Worm (Caenorhabditis elegans) whole organism, young adult: ENCODE data around the gene srj-22.
A peak's percentile ranks its signal among the peaks of the same experiment; 100 is the strongest.

Experiments
- K11D2.4 ChIP-seq: fragments of 200-800 bp; sonication (Bioruptor generic); IDR thresholded peaks from 2 replicates; pipeline ENCODE4 v1.3.6; 2022; ENCODE audit warnings: missing genetic modification reagents, missing genetic modification characterization, missing compliant biosample characterization
- Y56A3A.18 ChIP-seq: fragments of 200-800 bp; sonication (Bioruptor generic); IDR thresholded peaks from 2 replicates; pipeline ENCODE4 v1.3.6; 2022; ENCODE audit warnings: missing genetic modification reagents, missing genetic modification characterization, missing compliant biosample characterization
- Y79H2A.3 ChIP-seq: fragments of 200-800 bp; sonication (Bioruptor generic); conservative IDR thresholded peaks from 2 replicates; pipeline ENCODE4 v1.3.6; 2022; ENCODE audit warnings: missing genetic modification reagents, missing genetic modification characterization, missing compliant biosample characterization
- ZK185.1 ChIP-seq: sonication (generic microtip); optimal IDR thresholded peaks from 2 replicates; lab custom pipeline; 2016; ENCODE audit warnings: mild to moderate bottlenecking, missing genetic modification characterization, missing compliant biosample characterization; ENCODE audit not compliant: poor library complexity, severe bottlenecking
- akir-1 ChIP-seq: fragments of 200-800 bp; sonication (Bioruptor generic); optimal IDR thresholded peaks from 2 replicates; lab custom pipeline; 2018; ENCODE audit warnings: mild to moderate bottlenecking, missing genetic modification characterization, moderate library complexity, missing compliant biosample characterization
- ama-1 ChIP-seq, 3 experiments: fragments of 150-350 bp in 1 of 3; sonication (generic microtip) in 2 of 3; optimal IDR thresholded peaks; 2 replicates each; lab custom pipeline; 2014 to 2018; ENCODE audit warnings: missing biosample characterization in 2 of 3, missing genetic modification characterization in 2 of 3, missing genetic modification reagents in 2 of 3
- aptf-3 ChIP-seq: fragments of 200-800 bp; sonication (Bioruptor generic); IDR thresholded peaks from 2 replicates; pipeline ENCODE4 v1.3.6; 2022; ENCODE audit warnings: missing genetic modification characterization, missing compliant biosample characterization
- atf-7 ChIP-seq: sonication (generic microtip); optimal IDR thresholded peaks from 2 replicates; lab custom pipeline; 2017; ENCODE audit warnings: mild to moderate bottlenecking, missing genetic modification characterization, missing compliant biosample characterization
- attf-6 ChIP-seq: fragments of 200-800 bp; sonication (Bioruptor generic); IDR thresholded peaks from 2 replicates; pipeline ENCODE4 v1.3.6; 2022; ENCODE audit warnings: missing genetic modification reagents, missing genetic modification characterization, missing compliant biosample characterization
- cebp-1 ChIP-seq, 2 experiments: fragments of 200-800 bp in 1 of 2; sonication (Bioruptor generic) in 1 of 2; sonication (generic microtip) in 1 of 2; IDR thresholded peaks in 1 of 2; optimal IDR thresholded peaks in 1 of 2; 2 replicates each; pipeline versions ENCODE4 v1.3.6 to Lab custom; 2017 to 2022; ENCODE audit warnings: missing compliant biosample characterization in 2 of 2, missing genetic modification characterization in 2 of 2, mild to moderate bottlenecking in 1 of 2, missing genetic modification reagents in 1 of 2, moderate library complexity in 1 of 2
- cebp-2 ChIP-seq: fragments of 200-800 bp; sonication (Bioruptor generic); IDR thresholded peaks from 2 replicates; pipeline ENCODE4 v1.3.6; 2022; ENCODE audit warnings: missing genetic modification characterization, missing compliant biosample characterization
- ceh-40 ChIP-seq: fragments of 200-800 bp; sonication (Bioruptor generic); IDR thresholded peaks from 2 replicates; pipeline ENCODE4 v1.3.6; 2022; ENCODE audit warnings: missing genetic modification characterization, missing compliant biosample characterization
- ets-4 ChIP-seq: fragments of 200-800 bp; sonication (Bioruptor generic); optimal IDR thresholded peaks from 2 replicates; lab custom pipeline; 2018; ENCODE audit warnings: mild to moderate bottlenecking, missing genetic modification characterization, missing compliant biosample characterization
- him-1 ChIP-seq: sonication (generic microtip); optimal IDR thresholded peaks from 2 replicates; lab custom pipeline; 2016; ENCODE audit warnings: missing genotype, missing genetic modification reagents, missing genetic modification characterization, missing compliant biosample characterization
- hmg-1.2 ChIP-seq: fragments of 200-800 bp; sonication (Bioruptor generic); IDR thresholded peaks from 2 replicates; pipeline ENCODE4 v1.3.6; 2022; ENCODE audit warnings: missing genetic modification reagents, missing genetic modification characterization, missing compliant biosample characterization
- hrde-1 ChIP-seq: sonication (generic microtip); optimal IDR thresholded peaks from 2 replicates; lab custom pipeline; 2016; ENCODE audit warnings: missing genetic modification characterization, mild to moderate bottlenecking, missing compliant biosample characterization, moderate library complexity, missing genotype, missing genetic modification reagents, borderline replicate concordance
- hsf-1 ChIP-seq: fragments of 200-800 bp; sonication (Bioruptor generic); IDR thresholded peaks from 2 replicates; pipeline ENCODE4 v1.3.6; 2022; ENCODE audit warnings: missing genetic modification reagents, missing genetic modification characterization, missing compliant biosample characterization
- lag-1 ChIP-seq: fragments of 200-800 bp; sonication (Bioruptor generic); IDR thresholded peaks from 2 replicates; pipeline ENCODE4 v1.3.6; 2022; ENCODE audit warnings: missing genetic modification reagents, missing genetic modification characterization, missing compliant biosample characterization
- let-607 ChIP-seq, 2 experiments: fragments of 200-800 bp in 1 of 2; sonication (Bioruptor generic) in 1 of 2; sonication (generic microtip) in 1 of 2; optimal IDR thresholded peaks; 2 replicates each; lab custom pipeline; 2016 to 2018; ENCODE audit warnings: mild to moderate bottlenecking in 2 of 2, missing compliant biosample characterization in 2 of 2, missing genetic modification characterization in 2 of 2, moderate library complexity in 2 of 2, missing genotype in 1 of 2
- lin-26 ChIP-seq: fragments of 200-800 bp; sonication (Bioruptor generic); IDR thresholded peaks from 2 replicates; pipeline ENCODE4 v1.3.6; 2022; ENCODE audit warnings: missing genetic modification reagents, missing genetic modification characterization, missing compliant biosample characterization
- lsy-27 ChIP-seq: sonication (generic microtip); optimal IDR thresholded peaks from 2 replicates; lab custom pipeline; 2017; ENCODE audit warnings: missing genetic modification characterization, mild to moderate bottlenecking, missing compliant biosample characterization, antibody characterized with exemption, missing genotype, borderline replicate concordance; ENCODE audit not compliant: insufficient read depth
- mes-4 ChIP-seq: sonication (generic microtip); optimal IDR thresholded peaks from 2 replicates; lab custom pipeline; 2016; ENCODE audit warnings: missing genotype, missing genetic modification characterization, missing compliant biosample characterization
- nfyb-1 ChIP-seq: fragments of 200-800 bp; sonication (Bioruptor generic); IDR thresholded peaks from 2 replicates; pipeline ENCODE4 v1.3.6; 2022; ENCODE audit warnings: missing genetic modification reagents, missing genetic modification characterization, missing compliant biosample characterization
- nhr-120 ChIP-seq: fragments of 200-800 bp; sonication (Bioruptor generic); IDR thresholded peaks from 2 replicates; pipeline ENCODE4 v1.3.6; 2022; ENCODE audit warnings: missing genetic modification characterization, missing compliant biosample characterization
- nhr-80 ChIP-seq: sonication (generic microtip); optimal IDR thresholded peaks from 2 replicates; lab custom pipeline; 2016; ENCODE audit warnings: missing genetic modification characterization, missing compliant biosample characterization
- sdz-38 ChIP-seq: sonication (generic microtip); optimal IDR thresholded peaks from 2 replicates; lab custom pipeline; 2016; ENCODE audit warnings: missing genotype, missing genetic modification characterization, missing compliant biosample characterization
- snpc-1.1 ChIP-seq: sonication (generic microtip); optimal IDR thresholded peaks from 2 replicates; lab custom pipeline; 2017; ENCODE audit warnings: missing genetic modification characterization, mild to moderate bottlenecking, missing compliant biosample characterization, antibody characterized with exemption, moderate library complexity, missing genotype, missing genetic modification reagents; ENCODE audit not compliant: insufficient read depth
- sptf-2 ChIP-seq: fragments of 200-800 bp; sonication (Bioruptor generic); optimal IDR thresholded peaks from 2 replicates; lab custom pipeline; 2018; ENCODE audit warnings: mild to moderate bottlenecking, missing genetic modification characterization, missing compliant biosample characterization
- tlf-1 ChIP-seq: fragments of 200-800 bp; sonication (Bioruptor generic); optimal IDR thresholded peaks from 2 replicates; lab custom pipeline; 2018; ENCODE audit warnings: mild to moderate bottlenecking, missing genetic modification characterization, missing compliant biosample characterization
- xnd-1 ChIP-seq: sonication (generic microtip); optimal IDR thresholded peaks from 2 replicates; lab custom pipeline; 2016; ENCODE audit warnings: missing genotype, missing genetic modification reagents, missing genetic modification characterization, missing compliant biosample characterization
- zfh-2 ChIP-seq: fragments of 200-800 bp; sonication (Bioruptor generic); conservative IDR thresholded peaks from 2 replicates; pipeline ENCODE4 v1.3.6; 2022; ENCODE audit warnings: missing genetic modification reagents, missing genetic modification characterization, missing compliant biosample characterization
- ztf-22 ChIP-seq: fragments of 200-800 bp; sonication (Bioruptor generic); optimal IDR thresholded peaks from 2 replicates; lab custom pipeline; 2018; ENCODE audit warnings: mild to moderate bottlenecking, missing genetic modification characterization, moderate library complexity, missing compliant biosample characterization
- ztf-25 ChIP-seq: fragments of 200-800 bp; sonication (Bioruptor generic); IDR thresholded peaks from 2 replicates; pipeline ENCODE4 v1.3.6; 2022; ENCODE audit warnings: missing genetic modification reagents, missing genetic modification characterization, missing compliant biosample characterization
- ztf-28 ChIP-seq: fragments of 200-800 bp; sonication (Bioruptor generic); IDR thresholded peaks from 2 replicates; pipeline ENCODE4 v1.3.6; 2022; ENCODE audit warnings: missing genetic modification reagents, missing genetic modification characterization, missing compliant biosample characterization

Gene srj-22

DNA sequence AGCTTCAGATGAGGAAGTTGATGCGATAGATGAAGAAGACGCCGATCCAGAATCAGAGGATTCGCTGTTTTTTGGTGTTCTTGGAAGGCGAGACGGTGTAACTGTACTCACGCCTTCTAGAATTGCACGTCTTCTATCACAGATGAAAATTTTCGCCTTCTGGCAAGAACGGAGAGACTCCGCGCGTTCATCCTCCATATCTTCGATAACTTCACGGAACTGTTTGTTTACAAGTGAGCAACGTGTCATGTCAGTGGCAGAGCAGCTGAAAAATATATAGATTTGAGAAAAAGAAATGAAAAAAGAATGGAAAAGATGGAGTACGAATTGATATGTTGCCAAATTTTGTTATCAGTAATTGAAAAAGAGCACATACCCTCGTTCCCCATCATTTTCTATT is 28.9 kb downstream of the srj-22 start:
- TF ChIP-seq lag-1 (GFP tag; lab: Robert Waterston, UW) = 0 out of 2 replicates have a peak, but pooled peaks have one; percentile 67
- TF ChIP-seq nhr-120 (GFP tag; lab: Robert Waterston, UW) = 0 out of 2 replicates have a peak, but pooled peaks have one; percentile 39
- TF ChIP-seq nfyb-1 (GFP tag; lab: Robert Waterston, UW) = peak; percentile 48; the same call in 1 of the 2 replicates
- no peak for TF ChIP-seq xnd-1
- peak; percentile 9; the same call in 1 of the 2 replicates for TF ChIP-seq Y56A3A.18
- 0 out of 2 replicates have a peak, but pooled peaks have one; percentile 15 for TF ChIP-seq cebp-2 (GFP tag; lab: Robert Waterston, UW)
- TF ChIP-seq nhr-80 = peak; percentile 24
- TF ChIP-seq ceh-40 (GFP tag; lab: Robert Waterston, UW) = no peak
- no peak for TF ChIP-seq ZK185.1 (tag; lab: Kevin White, UChicago)

DNA sequence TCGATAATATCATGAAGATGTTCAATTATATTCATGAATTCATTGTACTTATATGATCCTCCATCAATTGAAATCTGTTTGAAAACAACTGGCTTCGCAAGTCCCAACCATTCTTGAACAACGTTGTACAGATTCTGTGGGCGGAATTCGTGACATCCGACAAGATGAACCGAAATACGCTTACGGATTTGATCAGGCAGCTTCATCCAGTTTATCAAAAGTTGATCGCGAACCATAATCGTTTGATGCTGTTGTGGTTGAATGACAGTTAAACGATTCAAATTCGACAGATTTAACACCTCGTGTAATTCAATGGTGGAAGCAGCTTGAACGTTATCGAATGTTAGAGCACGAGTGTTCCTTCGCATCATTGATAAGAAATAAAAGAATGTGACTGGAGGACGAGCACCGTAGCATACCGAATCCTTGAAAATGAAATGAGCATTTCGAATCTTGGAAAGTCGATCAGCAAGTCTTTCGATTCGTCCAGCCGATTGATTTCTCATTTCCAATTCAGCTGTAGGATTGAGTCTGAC is 29.8 kb downstream of the srj-22 start:
- TF ChIP-seq sdz-38 = no peak
- no peak for TF ChIP-seq lin-26 (GFP tag; lab: Robert Waterston, UW)
- TF ChIP-seq ets-4 (GFP tag; lab: Kevin White, UChicago) = peak; percentile 13
- no peak for TF ChIP-seq tlf-1 (GFP tag; lab: Kevin White, UChicago)
- no peak for TF ChIP-seq attf-6 (GFP tag; lab: Robert Waterston, UW)
- no peak for TF ChIP-seq snpc-1.1 (tag; lab: Kevin White, UChicago)
- TF ChIP-seq mes-4 (tag; lab: Kevin White, UChicago) = no peak
- TF ChIP-seq hmg-1.2 (GFP tag; lab: Robert Waterston, UW) = no peak
- no peak for TF ChIP-seq cebp-1 (GFP tag; IDR thresholded peaks at IDR 0.05; lab: Robert Waterston, UW)
- TF ChIP-seq cebp-1 (tag; optimal IDR thresholded peaks at IDR 0.05; lab: Kevin White, UChicago) = peak; percentile 14
- peak; percentile 71 for TF ChIP-seq nhr-80
- peak; percentile 11 for TF ChIP-seq atf-7 (tag; lab: Kevin White, UChicago)
- no peak for TF ChIP-seq lag-1 (GFP tag; lab: Robert Waterston, UW)
- no peak for TF ChIP-seq hrde-1
- TF ChIP-seq aptf-3 = no peak

DNA sequence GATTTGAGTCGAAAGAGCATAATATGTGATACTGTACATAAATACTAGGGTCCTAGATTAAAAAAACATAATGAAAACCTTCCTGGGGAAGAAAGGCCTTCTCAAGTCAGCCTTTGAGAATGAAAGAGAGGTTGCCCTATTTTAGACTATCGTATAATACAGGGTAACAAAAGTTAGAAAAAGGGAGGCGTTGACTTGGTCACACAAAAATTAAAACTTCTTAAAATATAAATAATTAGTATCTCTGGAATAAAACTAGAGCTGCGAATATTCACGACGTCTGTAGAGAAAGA is 31.0 kb downstream of the srj-22 start:
- TF ChIP-seq Y79H2A.3 (GFP tag; lab: Robert Waterston, UW) = no peak
- no peak for TF ChIP-seq let-607 (tag; optimal IDR thresholded peaks at IDR 0.05; lab: Kevin White, UChicago)
- TF ChIP-seq ama-1 (optimal IDR thresholded peaks at IDR 0.05; lab: Kevin White, UChicago) = no peak
- TF ChIP-seq ama-1 (GFP tag; optimal IDR thresholded peaks at IDR 0.05; lab: Kevin White, UChicago) = peak in 1 of 2 experiments; percentile 5
- TF ChIP-seq zfh-2 = no peak
- peak; percentile 53; the same call in 1 of the 2 replicates for TF ChIP-seq ztf-25
- TF ChIP-seq ztf-28 (GFP tag; lab: Robert Waterston, UW) = 0 out of 2 replicates have a peak, but pooled peaks have one; percentile 5
- TF ChIP-seq sptf-2 = no peak
- TF ChIP-seq akir-1 (GFP tag; lab: Kevin White, UChicago) = no peak
- no peak for TF ChIP-seq lsy-27
- no peak for TF ChIP-seq ztf-22 (GFP tag; lab: Kevin White, UChicago)
- no peak for TF ChIP-seq him-1 (tag; lab: Kevin White, UChicago)
- TF ChIP-seq hsf-1 (GFP tag; lab: Robert Waterston, UW) = 0 out of 2 replicates have a peak, but pooled peaks have one; percentile 8
- TF ChIP-seq K11D2.4 (GFP tag; lab: Robert Waterston, UW) = 0 out of 2 replicates have a peak, but pooled peaks have one; percentile 3
